Fruit fly (Drosophila melanogaster) whole organism, embryonic: ENCODE measurements around the gene CG5808.
A peak's percentile ranks its signal among the peaks of the same experiment; 100 is the strongest.

Experiments
- CG10209 ChIP-seq: fragments of 200-800 bp; sonication (Bioruptor generic); optimal IDR thresholded peaks from 3 replicates; lab custom pipeline; 2017; ENCODE audit warnings: missing biosample characterization, mild to moderate bottlenecking, missing genetic modification characterization, missing genetic modification reagents
- CG10274 ChIP-seq: fragments of 200-800 bp; sonication (Bioruptor generic); optimal IDR thresholded peaks from 3 replicates; lab custom pipeline; 2017; ENCODE audit warnings: missing biosample characterization, mild to moderate bottlenecking, missing genetic modification characterization
- CG11456 ChIP-seq: fragments of 200-800 bp; sonication (Bioruptor generic); IDR thresholded peaks from 3 replicates; pipeline ENCODE4 v1.3.6; 2022; ENCODE audit warnings: missing biosample characterization, missing genetic modification characterization
- CG12071 ChIP-seq: fragments of 200-800 bp; sonication (Bioruptor generic); optimal IDR thresholded peaks from 3 replicates; lab custom pipeline; 2018; ENCODE audit warnings: missing biosample characterization, mild to moderate bottlenecking, missing genetic modification characterization
- CG14860 ChIP-seq: fragments of 200-800 bp; sonication (Bioruptor generic); IDR thresholded peaks from 3 replicates; pipeline ENCODE4 v1.3.6; 2022; ENCODE audit warnings: missing biosample characterization, missing genetic modification characterization; ENCODE audit not compliant: partially characterized antibody
- CG1602 ChIP-seq: fragments of 200-800 bp; sonication (Bioruptor generic); optimal IDR thresholded peaks from 3 replicates; lab custom pipeline; 2016; ENCODE audit warnings: missing biosample characterization, missing genetic modification characterization
- CG17802 ChIP-seq: fragments of 200-800 bp; sonication (Bioruptor generic); optimal IDR thresholded peaks from 2 replicates; lab custom pipeline; 2018; ENCODE audit warnings: missing biosample characterization, mild to moderate bottlenecking, missing genetic modification characterization, moderate library complexity
- CG18619 ChIP-seq: fragments of 200-800 bp; sonication (Bioruptor generic); optimal IDR thresholded peaks from 3 replicates; lab custom pipeline; 2017; ENCODE audit warnings: missing biosample characterization, mild to moderate bottlenecking, missing genetic modification characterization
- CG2199 ChIP-seq: fragments of 200-800 bp; sonication (Bioruptor generic); IDR thresholded peaks from 3 replicates; pipeline ENCODE4 v1.3.6; 2022; ENCODE audit warnings: missing biosample characterization, missing genetic modification characterization
- CG2712 ChIP-seq: fragments of 200-800 bp; optimal IDR thresholded peaks from 3 replicates; lab custom pipeline; 2019; ENCODE audit warnings: missing biosample characterization, mild to moderate bottlenecking, missing genetic modification characterization, moderate library complexity
- CG3726 ChIP-seq: fragments of 200-800 bp; sonication (Bioruptor generic); IDR thresholded peaks from 3 replicates; pipeline ENCODE4, ENCODE4 v1.3.6; 2022; ENCODE audit warnings: missing biosample characterization, missing genetic modification characterization
- CG4282 ChIP-seq: fragments of 200-800 bp; sonication (Bioruptor generic); optimal IDR thresholded peaks from 2 replicates; lab custom pipeline; 2016; ENCODE audit warnings: missing biosample characterization, missing genetic modification characterization
- CG4404 ChIP-seq: fragments of 200-800 bp; sonication (Bioruptor generic); IDR thresholded peaks from 2 replicates; pipeline ENCODE4 v1.3.6; 2022; ENCODE audit warnings: missing biosample characterization, missing genetic modification characterization
- CG4730 ChIP-seq: fragments of 200-800 bp; sonication (Bioruptor generic); IDR thresholded peaks from 2 replicates; pipeline ENCODE4 v1.3.6; 2022; ENCODE audit warnings: missing biosample characterization, missing genetic modification characterization
- CG6791 ChIP-seq: fragments of 200-800 bp; sonication (Bioruptor generic); IDR thresholded peaks from 3 replicates; pipeline ENCODE4 v1.3.6; 2022; ENCODE audit warnings: missing biosample characterization, missing genetic modification characterization; ENCODE audit not compliant: partially characterized antibody
- CG8281 ChIP-seq: fragments of 200-800 bp; sonication (Bioruptor generic); optimal IDR thresholded peaks from 2 replicates; lab custom pipeline; 2018; ENCODE audit warnings: missing biosample characterization, mild to moderate bottlenecking, missing genetic modification characterization, moderate library complexity
- Deaf1 ChIP-seq: fragments of 200-800 bp; optimal IDR thresholded peaks from 3 replicates; lab custom pipeline; 2019; ENCODE audit warnings: missing biosample characterization, mild to moderate bottlenecking, missing genetic modification characterization, moderate library complexity
- Dll ChIP-seq: fragments of 200-800 bp; sonication (Bioruptor generic); IDR thresholded peaks from 4 replicates; pipeline ENCODE4 v1.3.6; 2022; ENCODE audit warnings: missing biosample characterization, missing genetic modification characterization; ENCODE audit not compliant: partially characterized antibody
- H15 ChIP-seq: fragments of 200-800 bp; sonication (Bioruptor generic); IDR thresholded peaks from 3 replicates; pipeline ENCODE4 v1.3.6; 2022; ENCODE audit warnings: missing biosample characterization, missing genetic modification characterization
- HHEX ChIP-seq: fragments of 200-800 bp; sonication (Bioruptor generic); optimal IDR thresholded peaks from 3 replicates; lab custom pipeline; 2017; ENCODE audit warnings: missing biosample characterization, mild to moderate bottlenecking, missing genetic modification characterization, missing genetic modification reagents
- Hr39 ChIP-seq: fragments of >200 bp; optimal IDR thresholded peaks from 2 replicates; lab custom pipeline; 2017
- MBD-R2 ChIP-seq: fragments of 200-800 bp; sonication (Bioruptor generic); IDR thresholded peaks from 2 replicates; pipeline ENCODE4 v1.3.6; 2022; ENCODE audit warnings: missing biosample characterization, missing genetic modification characterization
- Optix ChIP-seq: fragments of 200-800 bp; sonication (Bioruptor generic); IDR thresholded peaks from 3 replicates; pipeline ENCODE4 v1.3.6; 2022; ENCODE audit warnings: missing biosample characterization, missing genetic modification characterization
- Pdp1 ChIP-seq, 2 experiments: fragments of 200-800 bp; sonication (Bioruptor generic); optimal IDR thresholded peaks; 3 replicates each; lab custom pipeline; 2016; ENCODE audit warnings: missing biosample characterization in 2 of 2, missing genetic modification characterization in 2 of 2, mild to moderate bottlenecking in 1 of 2, moderate library complexity in 1 of 2
- Rfx ChIP-seq: fragments of 200-800 bp; sonication (Bioruptor generic); IDR thresholded peaks from 2 replicates; pipeline ENCODE4 v1.3.6; 2022; ENCODE audit warnings: missing biosample characterization, missing genetic modification characterization
- Six4 ChIP-seq: fragments of 200-800 bp; sonication (Bioruptor generic); optimal IDR thresholded peaks from 2 replicates; lab custom pipeline; 2016; ENCODE audit warnings: missing biosample characterization, missing genetic modification characterization
- Stat92E ChIP-seq, 3 experiments: fragments of >200 bp in 2 of 3; fragments of 200-800 bp in 1 of 3; sonication (Bioruptor generic) in 1 of 3; optimal IDR thresholded peaks; 2 replicates each; lab custom pipeline; 2017 to 2019; ENCODE audit warnings: missing biosample characterization in 3 of 3, missing genetic modification characterization in 3 of 3, mild to moderate bottlenecking in 1 of 3, moderate library complexity in 1 of 3
- Xrp1 ChIP-seq: fragments of 200-800 bp; sonication (Bioruptor generic); IDR thresholded peaks from 2 replicates; pipeline ENCODE4 v1.3.6; 2022; ENCODE audit warnings: missing biosample characterization, missing genetic modification characterization
- ac ChIP-seq: fragments of 200-800 bp; sonication (Bioruptor generic); optimal IDR thresholded peaks from 3 replicates; lab custom pipeline; 2017; ENCODE audit warnings: missing biosample characterization, mild to moderate bottlenecking, missing genetic modification characterization
- al ChIP-seq: fragments of 200-800 bp; sonication (Bioruptor generic); IDR thresholded peaks from 2 replicates; pipeline ENCODE4 v1.3.6; 2022; ENCODE audit warnings: missing biosample characterization, missing genetic modification characterization
- bcd ChIP-seq: fragments of 200-800 bp; sonication (Bioruptor generic); optimal IDR thresholded peaks from 2 replicates; lab custom pipeline; 2017; ENCODE audit warnings: missing biosample characterization, mild to moderate bottlenecking, missing genetic modification characterization
- cwo ChIP-seq: fragments of 200-800 bp; sonication (Bioruptor generic); optimal IDR thresholded peaks from 3 replicates; lab custom pipeline; 2017; ENCODE audit warnings: missing biosample characterization, missing genetic modification characterization, mild to moderate bottlenecking, moderate library complexity, missing genetic modification reagents
- dati ChIP-seq: fragments of 200-800 bp; sonication (Bioruptor generic); IDR thresholded peaks from 2 replicates; pipeline ENCODE4 v1.3.6; 2022; ENCODE audit warnings: missing biosample characterization, missing genetic modification characterization
- eve ChIP-seq, 2 experiments: fragments of >200 bp; optimal IDR thresholded peaks; 2 replicates each; lab custom pipeline; 2017; ENCODE audit warnings: missing biosample characterization in 2 of 2, missing genetic modification characterization in 2 of 2
- ewg ChIP-seq: fragments of 200-800 bp; sonication (Bioruptor generic); optimal IDR thresholded peaks from 3 replicates; lab custom pipeline; 2017; ENCODE audit warnings: mild to moderate bottlenecking, missing biosample characterization, missing genetic modification reagents, missing genetic modification characterization
- fd102C ChIP-seq: fragments of 200-800 bp; sonication (Bioruptor generic); optimal IDR thresholded peaks from 2 replicates; lab custom pipeline; 2018; ENCODE audit warnings: missing biosample characterization, mild to moderate bottlenecking, missing genetic modification characterization, moderate library complexity
- fru ChIP-seq: fragments of >200 bp; optimal IDR thresholded peaks from 2 replicates; lab custom pipeline; 2017
- gfzf ChIP-seq: fragments of 200-800 bp; sonication (Bioruptor generic); optimal IDR thresholded peaks from 2 replicates; lab custom pipeline; 2016; ENCODE audit warnings: missing biosample characterization, mild to moderate bottlenecking, missing genetic modification characterization, moderate library complexity
- jing ChIP-seq: fragments of 200-800 bp; sonication (Bioruptor generic); optimal IDR thresholded peaks from 2 replicates; lab custom pipeline; 2018; ENCODE audit warnings: missing biosample characterization, mild to moderate bottlenecking, missing genetic modification characterization
- kni ChIP-seq: fragments of 200-800 bp; sonication (Bioruptor generic); optimal IDR thresholded peaks from 3 replicates; lab custom pipeline; 2017; ENCODE audit warnings: mild to moderate bottlenecking, missing biosample characterization, missing genetic modification reagents, missing genetic modification characterization
- lab ChIP-seq: fragments of 200-800 bp; sonication (Bioruptor generic); optimal IDR thresholded peaks from 3 replicates; lab custom pipeline; 2017; ENCODE audit warnings: missing biosample characterization, missing genetic modification characterization, mild to moderate bottlenecking, moderate library complexity, missing genetic modification reagents
- lov ChIP-seq, 2 experiments: fragments of 200-800 bp in 1 of 2; fragments of >200 bp in 1 of 2; sonication (Bioruptor generic) in 1 of 2; IDR thresholded peaks in 1 of 2; optimal IDR thresholded peaks in 1 of 2; 2 replicates in 1 of 2; 3 replicates in 1 of 2; pipeline versions ENCODE4 v1.3.6 to Lab custom; 2017 to 2022; ENCODE audit warnings: missing biosample characterization in 1 of 2, missing genetic modification characterization in 1 of 2
- mirr ChIP-seq: fragments of 200-800 bp; sonication (Bioruptor generic); optimal IDR thresholded peaks from 3 replicates; lab custom pipeline; 2018; ENCODE audit warnings: missing biosample characterization, mild to moderate bottlenecking, missing genetic modification characterization
- mld ChIP-seq: fragments of 200-800 bp; sonication (Bioruptor generic); IDR thresholded peaks from 3 replicates; pipeline ENCODE4 v1.3.6; 2022; ENCODE audit warnings: missing biosample characterization, missing genetic modification characterization; ENCODE audit not compliant: partially characterized antibody
- pho ChIP-seq: fragments of 200-800 bp; sonication (Bioruptor generic); optimal IDR thresholded peaks from 2 replicates; lab custom pipeline; 2016; ENCODE audit warnings: missing biosample characterization, missing genetic modification characterization
- pzg ChIP-seq: fragments of 200-800 bp; sonication (Bioruptor generic); optimal IDR thresholded peaks from 3 replicates; lab custom pipeline; 2018; ENCODE audit warnings: missing biosample characterization, mild to moderate bottlenecking, missing genetic modification characterization, moderate library complexity
- sens ChIP-seq: fragments of 200-800 bp; sonication (Bioruptor generic); peaks from one replicate; lab custom pipeline; 2016; ENCODE audit warnings: missing biosample characterization, missing genetic modification characterization
- sim ChIP-seq: fragments of 200-800 bp; sonication (Bioruptor generic); IDR thresholded peaks from 2 replicates; pipeline ENCODE4 v1.3.6; 2022; ENCODE audit warnings: missing biosample characterization, missing genetic modification characterization
- vnd ChIP-seq: fragments of 200-800 bp; sonication (Bioruptor generic); IDR thresholded peaks from 3 replicates; pipeline ENCODE4 v1.3.6; 2022; ENCODE audit warnings: missing biosample characterization, missing genetic modification characterization; ENCODE audit not compliant: partially characterized antibody
- wek ChIP-seq: fragments of 200-800 bp; sonication (Bioruptor generic); optimal IDR thresholded peaks from 3 replicates; lab custom pipeline; 2018; ENCODE audit warnings: missing biosample characterization, mild to moderate bottlenecking, missing genetic modification characterization, moderate library complexity

CG5808 gene

dm6 chr3R:24850420-24850819 lies 33.6 kb upstream of the CG5808 start, which contains the start of gene CG7006 (continued):
- TF ChIP-seq CG4730: 0 out of 2 replicates have a peak, but pooled peaks have one; percentile 33
- no peak for TF ChIP-seq CG3726 (GFP tag; lab: Robert Waterston, UW)
- no peak for TF ChIP-seq Hr39 (lab: Kevin White, UChicago)
- peak; percentile 70 for TF ChIP-seq cwo
- TF ChIP-seq CG6791: peak; percentile 88
- no peak for TF ChIP-seq bcd (GFP tag; lab: Kevin White, UChicago)
- TF ChIP-seq kni (GFP tag; lab: Kevin White, UChicago): no peak
- no peak for TF ChIP-seq fd102C
- TF ChIP-seq CG18619 (GFP tag; lab: Kevin White, UChicago): peak; percentile 8
- peak; percentile 31; the same call in 1 of the 2 replicates for TF ChIP-seq CG4404
- no peak for TF ChIP-seq lov (optimal IDR thresholded peaks at IDR 0.05; lab: Kevin White, UChicago)
- no peak for TF ChIP-seq lov (GFP tag; IDR thresholded peaks at IDR 0.05; lab: Robert Waterston, UW)
- TF ChIP-seq Pdp1 (GFP tag; optimal IDR thresholded peaks at IDR 0.05; lab: Kevin White, UChicago): peak; percentile 65 to 78
- TF ChIP-seq CG17802 (tag; lab: Kevin White, UChicago): peak; percentile 36
- no peak for TF ChIP-seq Optix (GFP tag; lab: Robert Waterston, UW)
- peak; percentile 63 for TF ChIP-seq al (GFP tag; lab: Robert Waterston, UW)
- TF ChIP-seq Deaf1 (tag; lab: Kevin White, UChicago): no peak
- peak; percentile 81 for TF ChIP-seq MBD-R2
- TF ChIP-seq mirr (GFP tag; lab: Kevin White, UChicago): peak; percentile 32
- TF ChIP-seq mld (GFP tag; lab: Robert Waterston, UW): peak; percentile 50; the same call in 1 of the 3 replicates
- no peak for TF ChIP-seq sim
- peak; percentile 56 for TF ChIP-seq CG1602 (GFP tag; lab: Kevin White, UChicago)
- TF ChIP-seq sens: peak; percentile 87
- peak; percentile 61 for TF ChIP-seq CG14860 (GFP tag; lab: Robert Waterston, UW)
- peak; percentile 27 for TF ChIP-seq HHEX
- TF ChIP-seq Stat92E (GFP tag; optimal IDR thresholded peaks at IDR 0.05; lab: Kevin White, UChicago): no peak
- no peak for TF ChIP-seq eve (GFP tag; optimal IDR thresholded peaks at IDR 0.05; lab: Kevin White, UChicago)
- TF ChIP-seq dati (GFP tag; lab: Robert Waterston, UW): no peak
- TF ChIP-seq pho (GFP tag; lab: Kevin White, UChicago): peak; percentile 84
- TF ChIP-seq CG8281 (tag; lab: Kevin White, UChicago): no peak
- TF ChIP-seq CG2199 (GFP tag; lab: Robert Waterston, UW): no peak
- no peak for TF ChIP-seq wek
- TF ChIP-seq H15 (GFP tag; lab: Robert Waterston, UW): peak; percentile 50; the same call in 1 of the 3 replicates
- peak; percentile 93 for TF ChIP-seq Rfx (GFP tag; lab: Robert Waterston, UW)
- TF ChIP-seq CG10209 (GFP tag; lab: Kevin White, UChicago): peak; percentile 71
- no peak for TF ChIP-seq jing
- peak; percentile 80 for TF ChIP-seq Dll (GFP tag; lab: Robert Waterston, UW)
- peak; percentile 85 for TF ChIP-seq CG11456 (GFP tag; lab: Robert Waterston, UW)
- TF ChIP-seq lab (GFP tag; lab: Kevin White, UChicago): no peak
- peak; percentile 94 for TF ChIP-seq pzg
- peak; percentile 79 for TF ChIP-seq Xrp1
- TF ChIP-seq gfzf (GFP tag; lab: Kevin White, UChicago): peak; percentile 41
- TF ChIP-seq vnd (GFP tag; lab: Robert Waterston, UW): peak; percentile 55; the same call in 2 of the 3 replicates
- peak; percentile 71 for TF ChIP-seq CG4282 (GFP tag; lab: Kevin White, UChicago)
- no peak for TF ChIP-seq ac (GFP tag; lab: Kevin White, UChicago)
- TF ChIP-seq CG12071 (GFP tag; lab: Kevin White, UChicago): no peak
- peak; percentile 15 for TF ChIP-seq ewg (GFP tag; lab: Kevin White, UChicago)
- TF ChIP-seq fru (lab: Kevin White, UChicago): no peak
- no peak for TF ChIP-seq CG10274 (GFP tag; lab: Kevin White, UChicago)
- no peak for TF ChIP-seq CG2712 (tag; lab: Kevin White, UChicago)
- TF ChIP-seq Six4 (GFP tag; lab: Kevin White, UChicago): peak; percentile 35
